Worm (Caenorhabditis elegans) whole organism, L1 larva: ENCODE measurements around the gene lgc-6.
A peak's percentile ranks its signal among the peaks of the same experiment; 100 is the strongest.

Experiments
- C16A3.4 ChIP-seq: fragments of 150-350 bp; optimal IDR thresholded peaks from 2 replicates; lab custom pipeline; 2014; ENCODE audit warnings: missing biosample characterization, missing genetic modification characterization
- C34B4.2 ChIP-seq: sonication (generic microtip); optimal IDR thresholded peaks from 2 replicates; lab custom pipeline; 2017; ENCODE audit warnings: mild to moderate bottlenecking, missing genetic modification characterization, missing compliant biosample characterization
- F16B12.6 ChIP-seq: fragments of 150-350 bp; optimal IDR thresholded peaks from 2 replicates; lab custom pipeline; 2014; ENCODE audit warnings: missing biosample characterization, missing genetic modification characterization
- aha-1 ChIP-seq: fragments of 150-350 bp; optimal IDR thresholded peaks from 2 replicates; lab custom pipeline; 2014; ENCODE audit warnings: missing biosample characterization, missing genetic modification characterization
- alr-1 ChIP-seq: fragments of 200-800 bp; sonication (Bioruptor generic); optimal IDR thresholded peaks from 2 replicates; lab custom pipeline; 2018; ENCODE audit warnings: borderline replicate concordance, mild to moderate bottlenecking, missing genetic modification characterization, missing compliant biosample characterization
- aly-2 ChIP-seq: fragments of 150-350 bp; optimal IDR thresholded peaks from 2 replicates; lab custom pipeline; 2014; ENCODE audit warnings: missing biosample characterization, missing genetic modification characterization
- blmp-1 ChIP-seq: fragments of 150-350 bp; optimal IDR thresholded peaks from 2 replicates; lab custom pipeline; 2014; ENCODE audit warnings: missing biosample characterization, missing genetic modification characterization
- ceh-63 ChIP-seq: fragments of 200-800 bp; sonication (Bioruptor generic); optimal IDR thresholded peaks from 2 replicates; lab custom pipeline; 2018; ENCODE audit warnings: mild to moderate bottlenecking, missing genetic modification characterization, missing compliant biosample characterization
- ceh-88 ChIP-seq: fragments of 200-800 bp; sonication (Bioruptor generic); IDR thresholded peaks from 2 replicates; pipeline ENCODE4 v1.3.6; 2022; ENCODE audit warnings: missing genetic modification characterization, missing compliant biosample characterization
- dpl-1 ChIP-seq, 3 experiments: fragments of 150-350 bp in 2 of 3; sonication (generic microtip) in 1 of 3; optimal IDR thresholded peaks; 2 replicates each; lab custom pipeline; 2014 to 2017; ENCODE audit warnings: missing biosample characterization in 3 of 3, missing genetic modification characterization in 3 of 3, missing genetic modification reagents in 3 of 3
- dsc-1 ChIP-seq: sonication (generic microtip); optimal IDR thresholded peaks from 2 replicates; lab custom pipeline; 2016; ENCODE audit warnings: mild to moderate bottlenecking, missing genetic modification characterization, missing compliant biosample characterization
- efl-1 ChIP-seq, 4 experiments: fragments of 150-350 bp; optimal IDR thresholded peaks in 3 of 4; peaks in 1 of 4; 1 replicate in 1 of 4; 2 replicates in 3 of 4; lab custom pipeline; 2014; ENCODE audit warnings: missing biosample characterization in 2 of 4, missing genetic modification characterization in 2 of 4, missing genetic modification reagents in 2 of 4
- efl-3 ChIP-seq: fragments of 200-800 bp; sonication (Bioruptor generic); optimal IDR thresholded peaks from 2 replicates; lab custom pipeline; 2018; ENCODE audit warnings: mild to moderate bottlenecking, missing genetic modification characterization, missing compliant biosample characterization
- egl-13 ChIP-seq: sonication (generic microtip); optimal IDR thresholded peaks from 2 replicates; lab custom pipeline; 2016; ENCODE audit warnings: missing genotype, missing genetic modification reagents, missing genetic modification characterization, missing compliant biosample characterization
- elt-2 ChIP-seq: sonication (generic microtip); optimal IDR thresholded peaks from 2 replicates; lab custom pipeline; 2016; ENCODE audit warnings: missing genetic modification characterization, mild to moderate bottlenecking, inconsistent platforms, missing compliant biosample characterization, missing genetic modification reagents
- elt-3 ChIP-seq, 6 experiments: fragments of 150-350 bp in 1 of 6; sonication (generic microtip); optimal IDR thresholded peaks; 2 replicates each; lab custom pipeline; 2017 to 2018; ENCODE audit warnings: missing biosample characterization in 6 of 6, missing genetic modification characterization in 6 of 6, inconsistent platforms in 1 of 6
- ets-5 ChIP-seq: fragments of 200-800 bp; sonication (Bioruptor generic); IDR thresholded peaks from 2 replicates; pipeline ENCODE4 v1.3.6; 2022; ENCODE audit warnings: missing genetic modification characterization, missing compliant biosample characterization
- fkh-8 ChIP-seq: sonication (generic microtip); optimal IDR thresholded peaks from 2 replicates; lab custom pipeline; 2016; ENCODE audit warnings: mild to moderate bottlenecking, missing genetic modification characterization, missing compliant biosample characterization
- irx-1 ChIP-seq: sonication (generic microtip); optimal IDR thresholded peaks from 2 replicates; lab custom pipeline; 2016; ENCODE audit warnings: missing genetic modification characterization, missing compliant biosample characterization
- jun-1 ChIP-seq: fragments of 150-350 bp; optimal IDR thresholded peaks from 2 replicates; lab custom pipeline; 2014; ENCODE audit warnings: missing biosample characterization, missing genetic modification reagents, missing genetic modification characterization
- lin-14 ChIP-seq: fragments of 200-800 bp; sonication (Bioruptor generic); optimal IDR thresholded peaks from 2 replicates; lab custom pipeline; 2018; ENCODE audit warnings: mild to moderate bottlenecking, missing genetic modification characterization, moderate library complexity, missing compliant biosample characterization
- lin-15B ChIP-seq: fragments of 150-350 bp; sonication (generic microtip); optimal IDR thresholded peaks from 3 replicates; lab custom pipeline; 2014; ENCODE audit warnings: missing biosample characterization, missing genetic modification characterization
- lin-35 ChIP-seq, 2 experiments: fragments of 150-350 bp; optimal IDR thresholded peaks; 2 replicates each; lab custom pipeline; 2014; ENCODE audit warnings: missing biosample characterization in 2 of 2, missing genetic modification characterization in 2 of 2, missing genetic modification reagents in 2 of 2
- lin-39 ChIP-seq: fragments of 150-350 bp; optimal IDR thresholded peaks from 2 replicates; lab custom pipeline; 2014; ENCODE audit warnings: missing biosample characterization, missing genetic modification reagents, missing genetic modification characterization
- lir-3 ChIP-seq: sonication (generic microtip); optimal IDR thresholded peaks from 2 replicates; lab custom pipeline; 2016; ENCODE audit warnings: mild to moderate bottlenecking, missing genetic modification characterization, moderate library complexity, missing compliant biosample characterization; ENCODE audit not compliant: poor library complexity
- mab-9 ChIP-seq: fragments of 200-800 bp; sonication (Bioruptor generic); IDR thresholded peaks from 2 replicates; pipeline ENCODE4 v1.3.6; 2022; ENCODE audit warnings: missing genetic modification reagents, missing genetic modification characterization, missing compliant biosample characterization
- nhr-19 ChIP-seq: fragments of 200-800 bp; sonication (Bioruptor generic); conservative IDR thresholded peaks from 2 replicates; pipeline ENCODE4 v1.3.6; 2022; ENCODE audit warnings: missing genetic modification characterization, missing compliant biosample characterization
- nhr-28 ChIP-seq: fragments of 150-350 bp; optimal IDR thresholded peaks from 2 replicates; lab custom pipeline; 2014; ENCODE audit warnings: missing biosample characterization, missing genetic modification characterization
- nhr-77 ChIP-seq: fragments of 150-350 bp; optimal IDR thresholded peaks from 2 replicates; lab custom pipeline; 2014; ENCODE audit warnings: missing biosample characterization, missing genetic modification characterization
- pqm-1 ChIP-seq: sonication (generic microtip); optimal IDR thresholded peaks from 3 replicates; lab custom pipeline; 2017; ENCODE audit warnings: missing biosample characterization, missing genetic modification characterization
- snpc-4 ChIP-seq: fragments of 150-350 bp; optimal IDR thresholded peaks from 2 replicates; lab custom pipeline; 2014; ENCODE audit warnings: missing biosample characterization, missing genetic modification characterization
- snu-23 ChIP-seq: sonication (generic microtip); optimal IDR thresholded peaks from 2 replicates; lab custom pipeline; 2016; ENCODE audit warnings: missing genetic modification characterization, missing compliant biosample characterization
- sox-4 ChIP-seq: sonication (generic microtip); optimal IDR thresholded peaks from 2 replicates; lab custom pipeline; 2016; ENCODE audit warnings: missing genetic modification characterization, missing compliant biosample characterization
- tbx-2 ChIP-seq: sonication (generic microtip); optimal IDR thresholded peaks from 2 replicates; lab custom pipeline; 2016; ENCODE audit warnings: missing genetic modification characterization, missing compliant biosample characterization
- unc-130 ChIP-seq: fragments of 150-350 bp; optimal IDR thresholded peaks from 2 replicates; lab custom pipeline; 2017; ENCODE audit warnings: missing biosample characterization, missing genetic modification characterization, inconsistent platforms
- unc-30 ChIP-seq: sonication (generic microtip); optimal IDR thresholded peaks from 2 replicates; lab custom pipeline; 2017; ENCODE audit warnings: missing biosample characterization, missing genetic modification characterization
- unc-86 ChIP-seq: sonication (generic microtip); optimal IDR thresholded peaks from 2 replicates; lab custom pipeline; 2016; ENCODE audit warnings: missing genetic modification characterization, missing compliant biosample characterization
- unc-98 ChIP-seq: fragments of 200-800 bp; sonication (Bioruptor generic); IDR thresholded peaks from 2 replicates; pipeline ENCODE4 v1.3.6; 2022; ENCODE audit warnings: missing genetic modification characterization, missing compliant biosample characterization
- xbp-1 ChIP-seq: sonication (generic microtip); optimal IDR thresholded peaks from 2 replicates; lab custom pipeline; 2016; ENCODE audit warnings: missing genetic modification characterization, missing compliant biosample characterization
- zag-1 ChIP-seq: fragments of 150-350 bp; optimal IDR thresholded peaks from 2 replicates; lab custom pipeline; 2014; ENCODE audit warnings: missing biosample characterization, missing genetic modification characterization

Gene lgc-6

DNA sequence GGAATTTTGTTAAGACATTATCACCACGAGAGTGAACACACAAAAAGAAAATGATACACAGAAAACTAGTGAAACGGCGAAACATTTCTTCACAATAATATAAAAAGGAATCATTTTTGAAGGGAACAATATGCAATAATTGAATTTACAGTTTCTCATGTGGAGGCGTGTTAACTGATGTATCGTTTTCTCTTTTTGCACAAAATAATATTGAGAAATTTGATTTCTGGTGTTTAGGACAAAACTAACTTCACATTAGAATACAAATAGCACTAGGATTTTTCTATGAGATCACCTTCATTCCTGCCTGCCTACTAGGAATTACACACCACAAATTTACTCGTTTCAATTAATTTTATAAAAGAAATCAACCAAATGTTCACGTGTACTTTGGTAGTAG, 18.8 kb downstream of the lgc-6 start, which contains the start of gene D2096.13:
D2096.13 (minus strand) TSS at position 101 of the 400 bp plus-strand sequence.
- no peak for TF ChIP-seq fkh-8 (tag; lab: Kevin White, UChicago)
- TF ChIP-seq alr-1 (tag; lab: Kevin White, UChicago), result no peak
- no peak for TF ChIP-seq C34B4.2 (tag; lab: Kevin White, UChicago)
- TF ChIP-seq dsc-1 (tag; lab: Kevin White, UChicago), result no peak
- no peak for TF ChIP-seq zag-1 (tag; lab: Kevin White, UChicago)
- TF ChIP-seq, all 84 proteins: peak for 0

- TF ChIP-seq lin-35 (GFP tag; optimal IDR thresholded peaks at IDR 0.05; lab: Kevin White, UChicago), result peak in 1 of 2 experiments; percentile 47
- TF ChIP-seq unc-130, result no peak
- no peak for TF ChIP-seq fkh-8 (tag; lab: Kevin White, UChicago)
- TF ChIP-seq dpl-1 (GFP tag; optimal IDR thresholded peaks at IDR 0.05; lab: Kevin White, UChicago), result peak in 1 of 3 experiments; percentile 46
- TF ChIP-seq aly-2 (tag; lab: Kevin White, UChicago), result no peak
- TF ChIP-seq lin-14 (GFP tag; lab: Kevin White, UChicago), result peak; percentile 59
- TF ChIP-seq lin-39 (tag; lab: Kevin White, UChicago), result no peak
- TF ChIP-seq aha-1 (tag; lab: Kevin White, UChicago), result no peak
- TF ChIP-seq efl-1 (optimal IDR thresholded peaks at IDR 0.05; lab: Kevin White, UChicago), result peak; percentile 37 to 52
- peak in 1 of 2 experiments; percentile 27 for TF ChIP-seq efl-1 (GFP tag; optimal IDR thresholded peaks at IDR 0.05 in 1 of 2; lab: Kevin White, UChicago)
- TF ChIP-seq unc-86 (tag; lab: Kevin White, UChicago), result no peak
- TF ChIP-seq snu-23 (GFP tag; lab: Kevin White, UChicago), result peak; percentile 20
- TF ChIP-seq pqm-1 (tag; lab: Kevin White, UChicago), result no peak
- TF ChIP-seq elt-3 (tag; optimal IDR thresholded peaks at IDR 0.05; lab: Kevin White, UChicago), result no peak
- no peak for TF ChIP-seq sox-4 (tag; lab: Kevin White, UChicago)
- TF ChIP-seq C16A3.4 (tag; lab: Kevin White, UChicago), result no peak
- TF ChIP-seq blmp-1 (tag; lab: Kevin White, UChicago), result no peak
- no peak for TF ChIP-seq tbx-2 (tag; lab: Kevin White, UChicago)
- TF ChIP-seq nhr-28 (tag; lab: Kevin White, UChicago), result no peak
- no peak for TF ChIP-seq nhr-77 (tag; lab: Kevin White, UChicago)
- TF ChIP-seq ceh-63 (GFP tag; lab: Kevin White, UChicago), result no peak
- TF ChIP-seq lir-3, result no peak
- no peak for TF ChIP-seq irx-1 (tag; lab: Kevin White, UChicago)
- no peak for TF ChIP-seq efl-3 (GFP tag; lab: Kevin White, UChicago)
- TF ChIP-seq egl-13 (tag; lab: Kevin White, UChicago), result peak; percentile 34
- no peak for TF ChIP-seq snpc-4 (tag; lab: Kevin White, UChicago)
- TF ChIP-seq jun-1, result no peak
- TF ChIP-seq lin-15B (tag; lab: Kevin White, UChicago), result no peak
- no peak for TF ChIP-seq unc-30 (tag; lab: Kevin White, UChicago)
- no peak for TF ChIP-seq ets-5 (GFP tag; lab: Robert Waterston, UW)
- no peak for TF ChIP-seq unc-98
- peak; percentile 13 for TF ChIP-seq xbp-1 (tag; lab: Kevin White, UChicago)
- no peak for TF ChIP-seq C34B4.2 (tag; lab: Kevin White, UChicago)
- TF ChIP-seq nhr-19 (GFP tag; lab: Robert Waterston, UW), result no peak
- no peak for TF ChIP-seq F16B12.6 (tag; lab: Kevin White, UChicago)
- TF ChIP-seq ceh-88, result no peak
- TF ChIP-seq mab-9 (GFP tag; lab: Robert Waterston, UW), result no peak
- TF ChIP-seq elt-2, result no peak
These were observed 20.1 kb downstream of the lgc-6 start, which contains the start of gene D2096.5 for ce11 chrIV:8359716-8360407. Gene D2096.5, minus strand, starts transcription at chrIV:8359766.
